Fruit fly (Drosophila melanogaster): Measurements from ENCODE around the gene Nuak.

Nuak gene

DNA sequence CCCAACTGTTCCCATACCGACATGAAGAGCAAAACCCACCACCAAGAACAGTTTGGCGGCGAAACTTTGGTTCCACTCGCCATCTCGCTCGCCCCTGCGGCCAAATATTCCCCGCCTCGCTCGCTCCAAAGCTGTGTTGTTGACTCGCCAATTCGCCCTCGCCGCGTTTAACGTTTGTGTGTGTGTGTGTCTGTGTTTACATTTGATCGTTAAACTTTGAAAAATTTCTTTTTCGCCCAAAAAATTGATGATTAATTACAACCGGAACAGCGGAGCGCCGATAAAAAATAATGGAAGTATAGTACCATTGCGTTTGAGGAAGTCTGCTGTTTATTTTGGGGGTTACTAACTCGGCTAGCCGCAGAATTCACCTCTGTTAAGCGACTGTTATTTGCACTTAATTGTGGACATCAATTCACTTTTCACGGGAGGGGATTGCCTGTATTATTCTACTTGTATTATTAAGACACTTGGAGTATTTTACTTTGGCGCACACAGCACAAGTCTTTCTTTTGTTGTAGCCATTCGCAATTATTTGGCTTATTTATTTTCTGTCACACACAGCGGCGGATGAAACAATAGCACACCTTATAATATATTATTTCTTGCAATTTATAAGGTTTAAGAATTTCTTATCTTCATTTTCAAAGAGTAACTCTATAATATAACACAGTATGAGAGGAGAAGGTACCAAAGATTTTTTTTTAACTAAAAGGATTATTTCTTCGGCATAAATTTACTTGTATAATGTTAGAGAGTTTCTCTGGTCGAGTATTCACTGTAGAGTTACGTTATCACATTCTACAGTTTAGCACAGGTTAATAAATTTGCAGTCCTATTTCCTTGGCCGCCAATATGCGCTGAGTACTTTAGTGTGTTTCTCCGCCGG, 86.9 kb downstream of the Nuak start (continued):
- TF ChIP-seq CG12071 (GFP tag; optimal IDR thresholded peaks at IDR 0.05) (peak; percentile 76), HHEX (GFP tag; optimal IDR thresholded peaks at IDR 0.05) (peak; percentile 85), prd (optimal IDR thresholded peaks at IDR 0.05) (no peak), prd (GFP tag; IDR thresholded peaks at IDR 0.05) (no peak), bsh (GFP tag; optimal IDR thresholded peaks at IDR 0.05) (peak in 1 of 2 experiments; percentile 55), CG3995 (GFP tag; optimal IDR thresholded peaks at IDR 0.05) (peak; percentile 58), CG33213 (GFP tag; optimal IDR thresholded peaks at IDR 0.05) (peak; percentile 34), Hr78 (GFP tag; optimal IDR thresholded peaks at IDR 0.05) (peak in 1 of 2 experiments; percentile 13), Lhr (GFP tag; optimal IDR thresholded peaks at IDR 0.05) (no peak), tna (GFP tag; IDR thresholded peaks at IDR 0.05; ENCODE audit: partially characterized antibody) (no peak), kah (GFP tag; optimal IDR thresholded peaks at IDR 0.05) (no peak), dimm (GFP tag; IDR thresholded peaks at IDR 0.05) (no peak), Asciz (GFP tag; optimal IDR thresholded peaks at IDR 0.05) (peak; percentile 37), maf-S (GFP tag; optimal IDR thresholded peaks at IDR 0.05) (peak; percentile 68), ERR (GFP tag; optimal IDR thresholded peaks at IDR 0.05) (peak; percentile 34), tin (GFP tag; optimal IDR thresholded peaks at IDR 0.05) (peak; percentile 58), Dip3 (GFP tag; optimal IDR thresholded peaks at IDR 0.05) (peak; percentile 76), Eip74EF (GFP tag; optimal IDR thresholded peaks at IDR 0.05) (peak in 1 of 2 experiments; percentile 52), Doc2 (GFP tag; IDR thresholded peaks at IDR 0.05) (no peak), CTCF (GFP tag; optimal IDR thresholded peaks at IDR 0.05) (peak; percentile 55), CG8388 (GFP tag; optimal IDR thresholded peaks at IDR 0.05) (peak; percentile 64), ind (GFP tag; optimal IDR thresholded peaks at IDR 0.05) (peak; percentile 78), CG12659 (GFP tag; optimal IDR thresholded peaks at IDR 0.05) (peak; percentile 91), bowl (GFP tag; IDR thresholded peaks at IDR 0.05) (no peak), zfh2 (GFP tag; optimal IDR thresholded peaks at IDR 0.05) (peak; percentile 78), CG10267 (tag; optimal IDR thresholded peaks at IDR 0.05) (peak; percentile 67), wdn (GFP tag; IDR thresholded peaks at IDR 0.05) (no peak), org-1 (GFP tag; optimal IDR thresholded peaks at IDR 0.05) (peak; percentile 76), chinmo (GFP tag; IDR thresholded peaks at IDR 0.05; ENCODE audit: partially characterized antibody) (no peak), CG12744 (GFP tag; optimal IDR thresholded peaks at IDR 0.05) (peak; percentile 54), CG8089 (GFP tag; optimal IDR thresholded peaks at IDR 0.05) (peak; percentile 28), Rfx (GFP tag; IDR thresholded peaks at IDR 0.05) (no peak), so (GFP tag; IDR thresholded peaks at IDR 0.05) (no peak), Med (GFP tag) (peak; percentile 93), CG11560 (tag; IDR thresholded peaks at IDR 0.05) (no peak), CG15696 (tag; optimal IDR thresholded peaks at IDR 0.05) (peak; percentile 18), CG17328 (GFP tag; IDR thresholded peaks at IDR 0.05) (no peak), Hsf (GFP tag; optimal IDR thresholded peaks at IDR 0.05) (peak; percentile 86), sqz (GFP tag; optimal IDR thresholded peaks at IDR 0.05) (peak; percentile 70), CG2202 (tag; optimal IDR thresholded peaks at IDR 0.05) (peak; percentile 27), lmd (GFP tag; IDR thresholded peaks at IDR 0.05) (no peak), Hmr (GFP tag; optimal IDR thresholded peaks at IDR 0.05) (peak; percentile 91), run (tag; optimal IDR thresholded peaks at IDR 0.05) (peak; percentile 58), crp (GFP tag; optimal IDR thresholded peaks at IDR 0.05) (peak in 1 of 2 experiments; percentile 3), Atf6 (GFP tag; IDR thresholded peaks at IDR 0.05) (no peak), CG5245 (GFP tag; optimal IDR thresholded peaks at IDR 0.05) (peak; percentile 36), CG10979 (tag; optimal IDR thresholded peaks at IDR 0.05) (peak; percentile 40), Ets65A (GFP tag) (peak; percentile 97), ken (GFP tag; IDR thresholded peaks at IDR 0.05) (no peak)

Data from whole organism, embryonic.